Fruit fly (Drosophila melanogaster): Measurements from ENCODE around the gene CG5958.

Gene CG5958

DNA sequence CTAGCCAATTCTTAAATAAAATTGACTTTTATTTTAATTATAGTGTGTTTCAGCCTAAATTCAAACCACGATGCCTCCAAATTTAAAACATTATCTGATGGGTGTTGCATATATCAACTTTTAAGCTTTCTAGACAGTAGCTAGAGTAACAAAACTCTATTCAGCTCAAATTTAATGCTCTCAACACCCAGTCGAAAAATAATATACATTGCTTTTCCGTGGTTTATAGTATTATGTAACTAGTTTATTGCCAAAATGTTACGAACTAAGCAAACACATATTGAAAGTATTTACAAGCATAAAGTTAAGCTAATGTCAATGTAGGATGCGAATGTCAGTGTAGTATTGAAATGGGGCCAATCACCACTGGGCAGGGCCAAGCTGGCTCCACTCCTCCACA is 3.0 kb downstream of the CG5958 start:
- TF ChIP-seq fru (GFP tag; optimal IDR thresholded peaks at IDR 0.05) = no peak
- TF ChIP-seq Sp1 (GFP tag; optimal IDR thresholded peaks at IDR 0.05) = no peak
- TF ChIP-seq N (GFP tag; optimal IDR thresholded peaks at IDR 0.05) = no peak
- no peak for TF ChIP-seq dsf (GFP tag; optimal IDR thresholded peaks at IDR 0.05; ENCODE audit: borderline replicate concordance)
- TF ChIP-seq CrebA (GFP tag; optimal IDR thresholded peaks at IDR 0.05; ENCODE audit: borderline replicate concordance) = no peak
- no peak for TF ChIP-seq dmrt93B (GFP tag; optimal IDR thresholded peaks at IDR 0.05)
- TF ChIP-seq Jra (GFP tag; optimal IDR thresholded peaks at IDR 0.05) = no peak
- no peak for TF ChIP-seq psq (GFP tag; optimal IDR thresholded peaks at IDR 0.05)
- no peak for TF ChIP-seq HLH106 (tag; optimal IDR thresholded peaks at IDR 0.05)
- no peak for TF ChIP-seq Dif (GFP tag; optimal IDR thresholded peaks at IDR 0.05; ENCODE audit: partially characterized antibody)
- TF ChIP-seq jim (GFP tag; optimal IDR thresholded peaks at IDR 0.05) = no peak
- TF ChIP-seq dl (GFP tag; optimal IDR thresholded peaks at IDR 0.05; ENCODE audit: insufficient read depth in 1 of 2, partially characterized antibody in 2 of 2) = no peak
- no peak for TF ChIP-seq Hr78 (GFP tag; optimal IDR thresholded peaks at IDR 0.05)
- TF ChIP-seq Dfd (GFP tag; optimal IDR thresholded peaks at IDR 0.05) = no peak
- TF ChIP-seq tai (GFP tag; optimal IDR thresholded peaks at IDR 0.05) = no peak
- no peak for TF ChIP-seq GATAd (GFP tag; optimal IDR thresholded peaks at IDR 0.05)
- TF ChIP-seq Rel (GFP tag; optimal IDR thresholded peaks at IDR 0.05) = no peak
- no peak for TF ChIP-seq Rel (tag; optimal IDR thresholded peaks at IDR 0.05)

DNA sequence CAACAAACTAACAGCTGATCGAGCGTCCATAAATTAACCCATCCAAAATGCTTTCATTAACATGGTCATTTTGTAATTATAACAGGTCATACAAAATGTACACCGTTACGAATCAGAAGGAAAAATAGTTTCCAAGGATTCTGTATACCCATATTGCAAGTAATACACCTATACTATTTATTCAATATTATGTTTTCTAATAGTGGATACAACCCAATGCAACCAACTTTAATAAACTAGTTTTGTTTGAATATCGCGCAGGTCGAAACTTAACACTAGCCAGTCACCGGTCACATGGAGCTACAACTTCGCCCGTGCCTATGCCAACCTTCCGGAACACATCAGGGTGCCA is 5.6 kb downstream of the CG5958 start:
- no peak for TF ChIP-seq woc (GFP tag; optimal IDR thresholded peaks at IDR 0.05)
- TF ChIP-seq Jra (GFP tag; optimal IDR thresholded peaks at IDR 0.05) = no peak
- TF ChIP-seq lola (GFP tag; optimal IDR thresholded peaks at IDR 0.05) = no peak
- no peak for TF ChIP-seq fru (GFP tag; optimal IDR thresholded peaks at IDR 0.05)
- no peak for TF ChIP-seq brk (GFP tag; optimal IDR thresholded peaks at IDR 0.05)

DNA sequence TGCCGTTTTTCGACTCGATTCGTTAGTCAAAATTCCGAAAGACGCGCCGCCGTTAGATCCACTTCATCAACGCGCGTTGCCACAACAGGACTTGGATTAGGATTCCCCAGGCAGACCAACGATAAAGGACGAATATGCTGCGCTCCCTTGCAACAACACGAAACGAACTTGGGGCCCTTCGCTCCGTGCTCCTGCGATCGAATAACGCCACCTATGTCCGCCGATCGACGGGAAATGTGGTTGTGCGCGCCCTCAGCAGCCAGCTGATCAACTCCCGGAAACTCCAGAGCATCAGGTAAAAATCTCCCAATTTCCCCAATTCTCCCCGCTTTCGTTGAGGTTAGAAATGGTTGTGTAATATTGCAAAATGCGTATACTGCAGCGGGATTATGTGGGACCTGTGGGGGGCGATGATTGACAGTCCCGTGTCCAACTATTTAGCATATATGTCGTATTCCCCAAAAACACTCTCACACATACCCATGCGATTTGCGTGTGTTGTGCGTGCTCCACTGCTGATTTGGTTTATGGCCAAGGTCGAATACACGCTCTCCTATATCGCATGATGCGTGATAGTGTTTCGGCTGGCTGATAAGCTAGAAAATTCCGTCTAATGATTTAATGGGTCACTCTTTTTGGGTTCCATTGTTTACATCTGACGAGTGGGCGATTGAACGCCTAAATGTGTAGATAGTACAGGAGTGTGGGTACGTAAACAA is 6.1 kb downstream of the CG5958 start:
- TF ChIP-seq Jra (GFP tag; optimal IDR thresholded peaks at IDR 0.05) (no peak), Hr83 (GFP tag; optimal IDR thresholded peaks at IDR 0.05; ENCODE audit: poor library complexity, severe bottlenecking) (no peak), CG32264 (GFP tag; optimal IDR thresholded peaks at IDR 0.05) (no peak), OdsH (GFP tag; optimal IDR thresholded peaks at IDR 0.05) (no peak), sage (GFP tag; optimal IDR thresholded peaks at IDR 0.05) (no peak), lola (GFP tag; optimal IDR thresholded peaks at IDR 0.05) (no peak), Vsx2 (GFP tag; optimal IDR thresholded peaks at IDR 0.05; ENCODE audit: partially characterized antibody) (no peak), Dif (GFP tag; optimal IDR thresholded peaks at IDR 0.05; ENCODE audit: partially characterized antibody) (no peak), psq (GFP tag; optimal IDR thresholded peaks at IDR 0.05) (no peak), N (GFP tag; optimal IDR thresholded peaks at IDR 0.05) (no peak), Hnf4 (GFP tag; optimal IDR thresholded peaks at IDR 0.05) (no peak), brk (GFP tag; optimal IDR thresholded peaks at IDR 0.05) (no peak), usp (GFP tag; optimal IDR thresholded peaks at IDR 0.05) (no peak), jim (GFP tag; optimal IDR thresholded peaks at IDR 0.05) (no peak), Dfd (GFP tag; optimal IDR thresholded peaks at IDR 0.05) (no peak)

DNA sequence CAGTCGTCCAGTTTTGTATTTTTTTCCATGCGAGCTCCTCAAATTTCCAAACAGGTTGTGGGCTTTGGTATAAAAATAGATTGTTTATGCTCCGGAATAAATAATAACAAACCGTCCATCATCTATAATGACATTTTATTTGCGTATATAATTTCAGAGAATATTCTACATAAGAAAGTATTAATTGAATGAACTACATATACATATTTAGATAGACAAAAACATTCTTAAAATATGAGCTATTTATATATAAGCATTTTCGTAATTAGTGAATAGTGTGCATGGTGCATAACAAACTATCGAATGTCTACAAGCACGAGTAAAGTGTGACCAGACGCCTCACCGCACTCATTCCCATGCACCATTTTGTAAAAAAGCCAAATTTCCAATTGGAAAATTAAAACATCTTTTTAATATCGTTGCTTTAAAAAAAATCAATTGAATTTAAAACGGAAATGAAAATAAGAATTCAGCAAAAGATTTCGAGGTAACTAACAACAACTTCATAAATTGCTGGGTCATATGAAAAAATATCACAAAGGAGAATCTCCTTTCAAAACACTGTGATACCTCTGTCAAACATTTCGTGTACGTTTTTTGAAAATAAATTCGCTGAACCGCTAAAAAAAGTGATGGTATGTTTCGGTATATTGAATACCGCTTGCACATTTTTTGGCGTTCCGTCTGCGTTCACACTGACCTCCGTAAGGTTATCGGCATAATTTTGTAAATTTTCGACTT is 6.8 kb downstream of the CG5958 start, which contains the start of gene muc:
Gene muc, plus strand, starts transcription at position 541 of the 741 bp plus-strand sequence.
- TF ChIP-seq Hnf4 (GFP tag; optimal IDR thresholded peaks at IDR 0.05) (peak; percentile 44), Dif (GFP tag; optimal IDR thresholded peaks at IDR 0.05; ENCODE audit: partially characterized antibody) (no peak), CG9705 (GFP tag; optimal IDR thresholded peaks at IDR 0.05) (peak; percentile 16), dmrt93B (GFP tag; optimal IDR thresholded peaks at IDR 0.05) (peak; percentile 30), br (GFP tag; optimal IDR thresholded peaks at IDR 0.05) (no peak), pan (optimal IDR thresholded peaks at IDR 0.05) (no peak), N (GFP tag; optimal IDR thresholded peaks at IDR 0.05) (peak; percentile 93), CG32264 (GFP tag; optimal IDR thresholded peaks at IDR 0.05) (no peak), rgr (GFP tag; optimal IDR thresholded peaks at IDR 0.05) (peak; percentile 41), sage (GFP tag; optimal IDR thresholded peaks at IDR 0.05) (no peak), jim (GFP tag; optimal IDR thresholded peaks at IDR 0.05) (no peak), Jra (GFP tag; optimal IDR thresholded peaks at IDR 0.05) (peak; percentile 61), sv (GFP tag; optimal IDR thresholded peaks at IDR 0.05) (peak; percentile 36), usp (GFP tag; optimal IDR thresholded peaks at IDR 0.05) (no peak), Myc (optimal IDR thresholded peaks at IDR 0.05) (no peak), Mio (GFP tag; optimal IDR thresholded peaks at IDR 0.05) (no peak), foxo (GFP tag; optimal IDR thresholded peaks at IDR 0.05) (peak in 1 of 2 experiments; percentile 50), dsf (GFP tag; optimal IDR thresholded peaks at IDR 0.05; ENCODE audit: borderline replicate concordance) (no peak), OdsH (GFP tag; optimal IDR thresholded peaks at IDR 0.05) (peak; percentile 2), tai (GFP tag; optimal IDR thresholded peaks at IDR 0.05) (no peak), dl (GFP tag; optimal IDR thresholded peaks at IDR 0.05; ENCODE audit: insufficient read depth in 1 of 2, partially characterized antibody in 2 of 2) (no peak), Sp1 (GFP tag; optimal IDR thresholded peaks at IDR 0.05) (no peak), Hr78 (GFP tag; optimal IDR thresholded peaks at IDR 0.05) (peak; percentile 49), h (GFP tag; optimal IDR thresholded peaks at IDR 0.05) (peak; percentile 28), Rel (GFP tag; optimal IDR thresholded peaks at IDR 0.05) (no peak), Rel (tag; optimal IDR thresholded peaks at IDR 0.05) (no peak), psq (GFP tag; optimal IDR thresholded peaks at IDR 0.05) (no peak), ey (GFP tag; optimal IDR thresholded peaks at IDR 0.05) (peak; percentile 34), Vsx2 (GFP tag; optimal IDR thresholded peaks at IDR 0.05; ENCODE audit: partially characterized antibody) (no peak), brk (GFP tag; optimal IDR thresholded peaks at IDR 0.05) (peak; percentile 54), Hr83 (GFP tag; optimal IDR thresholded peaks at IDR 0.05; ENCODE audit: poor library complexity, severe bottlenecking) (no peak), CrebA (GFP tag; optimal IDR thresholded peaks at IDR 0.05; ENCODE audit: borderline replicate concordance) (no peak)
